Worm (Caenorhabditis elegans) whole organism, young adult: ENCODE measurements around the gene dyf-19.

Experiments
- ama-1 ChIP-seq, 3 experiments: fragments of 150-350 bp in 1 of 3; sonication (generic microtip) in 2 of 3; optimal IDR thresholded peaks; 2 replicates each; lab custom pipeline; 2014 to 2018; ENCODE audit warnings: missing biosample characterization in 2 of 3, missing genetic modification characterization in 2 of 3, missing genetic modification reagents in 2 of 3
- ceh-100 ChIP-seq: fragments of 200-800 bp; sonication (Bioruptor generic); IDR thresholded peaks from 2 replicates; pipeline ENCODE4 v1.3.6; 2022; ENCODE audit warnings: missing genetic modification reagents, missing genetic modification characterization, missing compliant biosample characterization
- dpl-1 ChIP-seq: fragments of 150-350 bp; optimal IDR thresholded peaks from 2 replicates; lab custom pipeline; 2014; ENCODE audit warnings: missing biosample characterization, missing genetic modification reagents, missing genetic modification characterization
- lag-1 ChIP-seq: fragments of 200-800 bp; sonication (Bioruptor generic); IDR thresholded peaks from 2 replicates; pipeline ENCODE4 v1.3.6; 2022; ENCODE audit warnings: missing genetic modification reagents, missing genetic modification characterization, missing compliant biosample characterization
- nhr-90 ChIP-seq: sonication (generic microtip); optimal IDR thresholded peaks from 2 replicates; lab custom pipeline; 2016; ENCODE audit warnings: missing genotype, mild to moderate bottlenecking, missing genetic modification characterization, missing compliant biosample characterization
- pha-4 ChIP-seq: fragments of 150-350 bp; sonication (generic microtip); optimal IDR thresholded peaks from 2 replicates; lab custom pipeline; 2014; ENCODE audit warnings: missing biosample characterization, missing genetic modification reagents, missing genetic modification characterization
- snpc-1.1 ChIP-seq: sonication (generic microtip); optimal IDR thresholded peaks from 2 replicates; lab custom pipeline; 2017; ENCODE audit warnings: missing genetic modification characterization, mild to moderate bottlenecking, missing compliant biosample characterization, antibody characterized with exemption, moderate library complexity, missing genotype, missing genetic modification reagents; ENCODE audit not compliant: insufficient read depth

ce11 chrV:19613161-19613560 lies 11.7 kb upstream of the dyf-19 start, which contains the start of gene nlp-26:
- TF ChIP-seq pha-4 (tag; lab: Kevin White, UChicago) (no peak), nhr-90 (no peak), ama-1 (optimal IDR thresholded peaks at IDR 0.05; lab: Kevin White, UChicago) (no peak), ama-1 (GFP tag; optimal IDR thresholded peaks at IDR 0.05; lab: Kevin White, UChicago) (no peak), snpc-1.1 (tag; lab: Kevin White, UChicago) (no peak), ceh-100 (GFP tag; lab: Robert Waterston, UW) (no peak), dpl-1 (no peak), lag-1 (no peak)
